Worm (Caenorhabditis elegans): ENCODE measurements around the gene F14H8.8.
A peak's percentile ranks its signal among the peaks of the same experiment; 100 is the strongest.

The F14H8.8 gene

ce11 chrV:15071015-15071810 lies 41.9 kb downstream of the F14H8.8 start, which contains the start of gene unc-76:
Gene unc-76 (plus strand): TSS chrV:15071760.
- TF ChIP-seq C08G9.2 (tag; optimal IDR thresholded peaks at IDR 0.05) (peak; percentile 49), dmd-4 (tag; optimal IDR thresholded peaks at IDR 0.05; ENCODE audit: borderline replicate concordance) (no peak), ceh-2 (tag; optimal IDR thresholded peaks at IDR 0.05) (peak; percentile 60), K09A11.1 (tag; optimal IDR thresholded peaks at IDR 0.05; ENCODE audit: insufficient read depth) (peak; percentile 3), ahr-1 (tag; optimal IDR thresholded peaks at IDR 0.05) (no peak), hlh-30 (tag; optimal IDR thresholded peaks at IDR 0.05; ENCODE audit: insufficient read depth) (peak; percentile 28), pax-1 (tag; optimal IDR thresholded peaks at IDR 0.05) (peak; percentile 58), ceh-30 (tag; optimal IDR thresholded peaks at IDR 0.05) (no peak), ceh-14 (tag; optimal IDR thresholded peaks at IDR 0.05) (peak; percentile 74), fkh-6 (tag; optimal IDR thresholded peaks at IDR 0.05) (peak; percentile 6), nhr-11 (tag; optimal IDR thresholded peaks at IDR 0.05) (no peak), F13H6.1 (tag; optimal IDR thresholded peaks at IDR 0.05) (peak; percentile 52), hlh-8 (tag; optimal IDR thresholded peaks at IDR 0.05) (peak; percentile 67), unc-55 (GFP tag; optimal IDR thresholded peaks at IDR 0.05) (peak; percentile 89), unc-42 (tag; optimal IDR thresholded peaks at IDR 0.05) (peak; percentile 90), sdc-2 (tag; optimal IDR thresholded peaks at IDR 0.05) (no peak), unc-86 (tag; optimal IDR thresholded peaks at IDR 0.05) (peak; percentile 18), nfya-1 (tag; optimal IDR thresholded peaks at IDR 0.05) (peak; percentile 89), nhr-232 (tag; optimal IDR thresholded peaks at IDR 0.05) (no peak), syd-9 (tag; optimal IDR thresholded peaks at IDR 0.05) (peak; percentile 24), unc-3 (GFP tag; conservative IDR thresholded peaks at IDR 0.05) (no peak), unc-3 (tag; optimal IDR thresholded peaks at IDR 0.05) (peak; percentile 57), ceh-18 (tag; optimal IDR thresholded peaks at IDR 0.05) (peak; percentile 95), ceh-34 (tag; optimal IDR thresholded peaks at IDR 0.05) (peak; percentile 98), ceh-19 (GFP tag; optimal IDR thresholded peaks at IDR 0.05) (no peak), tbx-2 (tag; optimal IDR thresholded peaks at IDR 0.05) (peak; percentile 84), T23F11.4 (GFP tag; optimal IDR thresholded peaks at IDR 0.05) (no peak), pat-9 (tag; optimal IDR thresholded peaks at IDR 0.05) (no peak), rnt-1 (tag; optimal IDR thresholded peaks at IDR 0.05) (peak; percentile 89), sox-2 (GFP tag; IDR thresholded peaks at IDR 0.05) (peak; percentile 28; the same call in 1 of the 2 replicates), pha-2 (tag; optimal IDR thresholded peaks at IDR 0.05) (no peak), gmeb-2 (tag; optimal IDR thresholded peaks at IDR 0.05) (no peak), ceh-48 (tag; optimal IDR thresholded peaks at IDR 0.05) (peak; percentile 52), pros-1 (tag; optimal IDR thresholded peaks at IDR 0.05) (peak; percentile 73), dve-1 (tag; optimal IDR thresholded peaks at IDR 0.05) (peak; percentile 92), fax-1 (tag; optimal IDR thresholded peaks at IDR 0.05) (peak; percentile 32), ref-2 (tag; optimal IDR thresholded peaks at IDR 0.05) (peak; percentile 55), pqm-1 (tag; optimal IDR thresholded peaks at IDR 0.05) (no peak), ceh-31 (tag; optimal IDR thresholded peaks at IDR 0.05) (peak; percentile 92)

DNA sequence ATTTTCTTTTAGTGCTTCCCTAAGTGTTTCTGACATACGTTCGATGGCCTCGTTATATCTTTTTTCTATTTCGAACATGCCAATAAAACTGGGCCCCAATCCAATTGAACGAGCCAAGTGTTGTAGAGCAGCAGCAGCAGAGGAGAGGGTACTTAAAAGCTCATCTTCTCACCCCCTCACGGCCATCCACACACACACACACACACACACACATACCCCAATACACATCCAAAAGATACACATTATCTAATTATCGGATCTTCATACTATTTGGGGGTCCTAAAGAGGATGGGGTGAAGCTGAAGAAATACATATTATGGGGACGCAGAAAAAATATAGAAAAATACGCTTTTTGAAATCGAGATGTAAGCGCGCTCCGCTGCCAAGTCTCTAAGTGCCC lies 43.5 kb downstream of the F14H8.8 start:
- TF ChIP-seq ceh-18 (tag; optimal IDR thresholded peaks at IDR 0.05) = no peak
- TF ChIP-seq nhr-232 (tag; optimal IDR thresholded peaks at IDR 0.05) = no peak
- no peak for TF ChIP-seq ceh-22 (tag; optimal IDR thresholded peaks at IDR 0.05)
- no peak for TF ChIP-seq odd-2 (tag; optimal IDR thresholded peaks at IDR 0.05)
- peak; percentile 13 for TF ChIP-seq ceh-31 (tag; optimal IDR thresholded peaks at IDR 0.05)
- peak; percentile 39 for TF ChIP-seq ceh-48 (tag; optimal IDR thresholded peaks at IDR 0.05)
- TF ChIP-seq mec-3 (tag; optimal IDR thresholded peaks at IDR 0.05; ENCODE audit: borderline replicate concordance) = no peak
- TF ChIP-seq npax-4 (tag; optimal IDR thresholded peaks at IDR 0.05) = no peak
- peak; percentile 91 for TF ChIP-seq unc-42 (tag; optimal IDR thresholded peaks at IDR 0.05)

Data from whole organism, late embryonic.